Worm (Caenorhabditis elegans) whole organism, dauer: Measurements from ENCODE around the gene clc-19.

ENCODE experiments used
- unc-62 ChIP-seq: sonication (generic microtip); optimal IDR thresholded peaks from 2 replicates; lab custom pipeline; 2017; ENCODE audit warnings: missing biosample characterization, missing genetic modification reagents, missing genetic modification characterization

The clc-19 gene

DNA sequence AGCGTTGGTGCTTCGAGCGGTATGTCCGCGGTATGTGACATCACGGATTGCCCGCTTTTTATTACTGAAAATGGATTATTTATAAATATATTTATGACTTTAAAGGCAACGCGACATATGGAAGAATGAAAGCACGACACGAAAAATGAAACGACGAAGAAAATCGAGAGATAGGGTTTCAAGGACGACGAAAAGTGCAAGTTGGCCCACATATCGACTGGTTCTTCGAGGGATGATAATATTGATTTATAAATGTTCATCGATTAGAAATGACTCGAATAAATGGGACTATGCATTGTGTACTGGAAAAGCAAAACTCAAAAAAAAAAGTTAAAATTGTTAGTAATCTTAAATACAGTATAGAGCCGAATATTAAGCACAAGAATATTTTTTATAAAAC is 13.4 kb upstream of the clc-19 start, which contains the start of gene zer-1:
zer-1 (minus strand) TSS at position 68 of the 400 bp plus-strand sequence.
- TF ChIP-seq unc-62, result no peak

DNA sequence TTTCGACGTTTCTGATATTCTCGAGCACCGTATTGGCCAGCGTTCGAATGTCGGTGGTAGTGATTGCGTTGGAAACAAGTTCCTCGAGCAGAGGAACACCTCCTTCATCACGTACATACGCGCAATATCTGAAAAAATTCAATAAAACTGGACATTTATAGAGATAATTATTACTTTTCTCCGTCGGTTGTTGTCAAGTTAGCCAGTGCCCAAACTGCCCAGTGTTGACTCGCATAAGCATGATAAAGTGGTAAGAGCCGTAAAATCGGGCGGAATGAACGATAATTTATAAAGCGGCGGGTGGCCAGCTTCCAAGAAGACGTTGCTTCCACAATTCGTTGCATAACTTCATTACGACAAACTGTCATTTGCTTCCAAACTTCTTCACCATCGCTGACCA is 10.2 kb upstream of the clc-19 start:
- TF ChIP-seq unc-62, result no peak

DNA sequence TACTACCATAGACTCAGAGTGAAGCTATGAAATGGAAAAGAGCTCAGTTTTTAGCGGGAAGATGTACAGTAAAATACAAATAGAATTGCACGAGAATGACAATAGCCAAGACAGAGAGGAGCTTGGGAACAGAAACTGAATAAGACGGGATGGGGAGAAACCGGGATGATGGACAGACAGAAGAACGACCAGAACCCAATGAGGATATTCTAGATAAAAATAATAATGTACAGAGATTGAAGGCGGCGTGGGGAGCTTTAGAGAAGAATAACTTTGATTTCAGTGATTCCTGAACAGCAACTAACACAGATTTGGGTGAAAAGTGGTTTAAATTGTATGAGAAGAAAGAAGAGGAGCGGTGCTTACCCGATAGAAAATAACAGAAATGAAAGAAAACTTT is 8.1 kb upstream of the clc-19 start:
- no peak for TF ChIP-seq unc-62

DNA sequence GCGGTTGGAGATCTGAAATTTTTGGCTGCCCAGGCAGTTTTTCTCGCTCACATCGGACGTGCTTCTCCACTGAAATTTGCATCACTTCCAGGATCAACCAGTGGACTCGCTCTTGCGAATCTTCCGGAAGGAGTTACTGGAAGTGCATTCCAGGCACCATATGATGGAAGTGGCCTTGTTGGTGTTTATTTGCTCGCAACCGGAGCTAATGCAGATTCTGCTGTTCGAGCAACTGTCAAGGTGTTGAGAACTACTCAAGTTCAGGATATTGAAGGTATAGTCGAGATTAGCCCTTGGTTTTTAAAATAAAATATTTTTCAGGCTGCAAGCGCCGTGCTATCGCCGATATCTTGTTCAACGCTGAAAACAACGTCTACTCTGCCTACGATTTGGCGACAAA is 7.5 kb upstream of the clc-19 start:
- no peak for TF ChIP-seq unc-62

ce11 chrIII:879634-880033 is 6.3 kb upstream of the clc-19 start, which contains the start of the genes T24C4.5 and ucr-2.3:
T24C4.5 (minus strand) TSS chrIII:879734.
ucr-2.3 (plus strand) TSS chrIII:879860.
- TF ChIP-seq unc-62, result no peak

DNA sequence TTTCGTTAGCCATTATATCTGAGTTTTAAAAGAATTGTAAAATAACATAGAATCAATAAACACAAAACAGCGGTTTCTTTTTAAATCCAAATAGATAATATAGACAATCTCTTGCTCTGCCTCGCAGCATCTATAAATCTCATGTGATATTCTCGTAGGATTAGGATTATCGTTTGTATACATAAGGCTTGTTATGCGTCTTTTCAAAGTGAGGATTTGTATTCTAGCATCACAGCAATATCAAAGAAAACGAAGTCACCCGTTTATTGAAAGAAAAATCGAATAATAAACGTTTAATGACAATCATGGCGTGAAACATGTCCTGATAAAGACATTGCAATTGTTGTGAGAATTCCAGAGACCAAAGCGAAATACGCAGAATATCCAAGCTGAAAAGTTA is 993 bp downstream of the clc-19 start, which contains the start of the genes T24C4.3 and clc-20:
T24C4.3 (minus strand) TSS at position 101 of the 400 bp plus-strand sequence.
clc-20 (plus strand) TSS at position 211 of the 400 bp plus-strand sequence.
- no peak for TF ChIP-seq unc-62

ce11 chrIII:870555-870954 is 2.8 kb downstream of the clc-19 start:
- no peak for TF ChIP-seq unc-62

DNA sequence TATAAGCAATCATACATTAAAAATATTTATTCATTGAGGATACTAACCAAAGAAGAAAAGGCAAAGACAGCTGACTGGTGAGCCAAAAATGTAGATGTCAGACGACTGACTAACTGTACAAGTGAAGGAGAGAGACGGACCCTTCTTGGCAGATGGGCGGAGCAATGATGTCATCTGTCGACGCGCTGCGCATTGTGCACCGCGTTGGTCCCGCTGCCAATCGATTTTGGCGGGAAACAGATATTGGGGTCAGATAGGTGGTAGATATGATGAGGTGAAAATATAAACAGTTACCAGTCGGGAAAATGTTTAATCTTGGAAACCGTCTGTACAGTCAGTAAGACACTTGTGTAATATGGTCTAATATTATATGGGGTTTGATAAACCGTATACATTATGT is 3.5 kb downstream of the clc-19 start, which contains the start of gene T24C4.2:
T24C4.2 (minus strand) TSS at position 101 of the 400 bp plus-strand sequence.
- TF ChIP-seq unc-62, result no peak

DNA sequence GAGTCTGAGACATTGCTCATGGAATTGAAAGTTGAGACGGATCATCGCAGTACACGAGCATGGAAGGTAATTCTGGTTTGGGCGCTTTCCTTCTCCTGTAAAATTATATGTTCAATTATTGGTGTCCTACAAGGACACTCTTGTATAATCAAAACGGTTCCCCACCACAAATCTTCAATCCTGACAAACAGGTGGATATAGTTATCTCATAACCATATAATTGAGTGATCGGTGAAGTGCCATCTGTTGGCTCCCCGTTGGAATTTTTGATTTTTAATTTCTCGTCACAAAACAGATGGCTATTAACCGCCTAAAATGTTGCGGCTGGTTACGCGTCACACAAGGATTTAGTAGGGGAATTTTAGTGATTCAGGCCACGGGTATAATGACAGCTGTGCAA is 4.5 kb downstream of the clc-19 start:
- TF ChIP-seq unc-62, result no peak

- TF ChIP-seq unc-62, result no peak
These were observed 11.5 kb downstream of the clc-19 start, which contains the start of gene arx-4 for ce11 chrIII:861819-862356. arx-4 (plus strand) TSS chrIII:862306.

DNA sequence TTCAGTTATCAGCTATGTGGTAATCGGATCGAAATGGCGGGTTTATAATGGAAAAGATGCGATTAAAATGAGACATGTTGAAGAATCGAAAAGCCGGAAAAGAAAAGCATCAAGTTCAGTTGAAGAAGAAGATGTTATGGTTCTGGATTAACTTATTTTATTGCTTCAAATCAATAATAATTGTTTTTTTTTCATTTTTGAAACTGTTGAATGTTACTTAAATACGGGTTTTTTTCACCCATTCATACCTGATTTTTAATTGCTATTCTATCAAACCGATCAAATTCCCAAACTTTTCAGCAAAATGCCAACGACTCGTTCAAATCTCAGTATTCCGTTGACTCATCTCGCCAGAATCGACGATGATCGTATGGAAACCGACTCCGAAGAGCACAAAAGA is 13.5 kb downstream of the clc-19 start, which contains the start of gene exos-4.2:
exos-4.2 (plus strand) TSS at position 301 of the 400 bp plus-strand sequence.
- no peak for TF ChIP-seq unc-62

ce11 chrIII:856908-857307 is 16.5 kb downstream of the clc-19 start:
- no peak for TF ChIP-seq unc-62

ce11 chrIII:856260-856659 is 17.1 kb downstream of the clc-19 start, which contains the start of gene K02F3.12:
K02F3.12 (plus strand) TSS chrIII:856560.
- TF ChIP-seq unc-62, result no peak

ce11 chrIII:853859-854359 is 19.5 kb downstream of the clc-19 start, which contains the start of the genes rnp-5 and tag-51:
rnp-5 (minus strand) TSS chrIII:853909.
tag-51 (plus strand) TSS chrIII:854221.
- TF ChIP-seq unc-62, result no peak

- TF ChIP-seq unc-62, result no peak
These were observed 20.0 kb downstream of the clc-19 start for ce11 chrIII:853414-853813.

DNA sequence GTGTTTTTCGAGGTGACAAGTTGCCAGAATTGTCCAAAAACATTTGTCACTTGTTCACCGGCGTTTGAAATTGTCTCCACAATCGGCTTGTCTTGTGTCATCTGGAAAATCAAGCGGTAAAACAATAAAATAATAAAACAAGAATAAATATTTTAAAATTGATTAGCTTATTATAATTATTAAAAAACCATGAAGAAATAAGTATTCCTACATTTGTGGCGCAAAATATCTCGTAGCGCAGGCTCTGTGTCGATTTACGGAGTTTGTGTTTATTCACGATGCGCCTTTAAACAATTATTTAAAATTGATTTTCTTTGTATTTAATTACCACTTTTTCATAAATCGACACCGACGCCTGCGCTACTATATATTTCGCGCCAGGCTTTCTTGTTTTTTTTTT is 21.1 kb downstream of the clc-19 start, which contains the start of gene moma-1:
moma-1 (minus strand) TSS at position 101 of the 400 bp plus-strand sequence.
- no peak for TF ChIP-seq unc-62

DNA sequence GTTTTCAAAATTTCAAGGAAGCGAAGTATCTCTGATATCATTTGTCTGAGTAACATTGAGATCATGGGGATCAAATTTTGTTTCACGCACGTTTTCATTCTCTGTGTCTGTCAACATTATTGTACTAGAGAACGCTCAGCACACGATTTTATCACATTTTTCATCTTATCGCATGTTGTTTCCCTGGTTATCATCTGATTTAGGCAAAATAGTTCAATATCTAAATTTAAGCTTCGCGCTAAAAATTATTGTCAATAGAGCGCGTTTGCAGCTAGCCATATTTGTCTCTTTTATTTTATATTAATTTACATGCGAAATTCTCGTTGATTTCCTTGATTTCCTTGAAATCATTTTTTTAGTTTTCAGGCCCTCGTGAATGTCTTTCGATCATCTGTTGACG is 27.9 kb downstream of the clc-19 start, which contains the start of gene K02F3.2:
K02F3.2 (plus strand) TSS at position 357 of the 400 bp plus-strand sequence.
- TF ChIP-seq unc-62, result no peak

ce11 chrIII:844577-844976 is 28.8 kb downstream of the clc-19 start:
- no peak for TF ChIP-seq unc-62
